Worm (Caenorhabditis elegans) whole organism, young adult: ENCODE measurements around the gene C05E4.7.

Experiments
- B0019.2 ChIP-seq: fragments of 200-800 bp; sonication (Bioruptor generic); conservative IDR thresholded peaks from 2 replicates; pipeline ENCODE4 v1.3.6; 2022; ENCODE audit warnings: missing genetic modification reagents, missing genetic modification characterization, missing compliant biosample characterization
- B0261.1 ChIP-seq: sonication (generic microtip); optimal IDR thresholded peaks from 2 replicates; lab custom pipeline; 2016; ENCODE audit warnings: mild to moderate bottlenecking, missing genetic modification characterization, moderate library complexity, missing compliant biosample characterization
- C17E4.6 ChIP-seq: fragments of 200-800 bp; sonication (Bioruptor generic); IDR thresholded peaks from 2 replicates; pipeline ENCODE4 v1.3.6; 2022; ENCODE audit warnings: missing genetic modification reagents, missing genetic modification characterization, missing compliant biosample characterization
- F22D6.2 ChIP-seq: sonication (generic microtip); optimal IDR thresholded peaks from 2 replicates; lab custom pipeline; 2016; ENCODE audit warnings: mild to moderate bottlenecking, missing genetic modification characterization, missing compliant biosample characterization
- F37B4.10 ChIP-seq: fragments of 200-800 bp; sonication (Bioruptor generic); IDR thresholded peaks from 2 replicates; pipeline ENCODE4 v1.3.6; 2022; ENCODE audit warnings: missing genetic modification characterization, missing compliant biosample characterization
- F57C9.4 ChIP-seq: sonication (generic microtip); optimal IDR thresholded peaks from 2 replicates; lab custom pipeline; 2017; ENCODE audit warnings: mild to moderate bottlenecking, missing genetic modification characterization, missing compliant biosample characterization
- Y56A3A.18 ChIP-seq: fragments of 200-800 bp; sonication (Bioruptor generic); IDR thresholded peaks from 2 replicates; pipeline ENCODE4 v1.3.6; 2022; ENCODE audit warnings: missing genetic modification reagents, missing genetic modification characterization, missing compliant biosample characterization
- Y95B8A.8 ChIP-seq: fragments of 200-800 bp; sonication (Bioruptor generic); IDR thresholded peaks from 2 replicates; pipeline ENCODE4 v1.3.6; 2022; ENCODE audit warnings: missing genetic modification reagents, missing genetic modification characterization, missing compliant biosample characterization
- akir-1 ChIP-seq: fragments of 200-800 bp; sonication (Bioruptor generic); optimal IDR thresholded peaks from 2 replicates; lab custom pipeline; 2018; ENCODE audit warnings: mild to moderate bottlenecking, missing genetic modification characterization, moderate library complexity, missing compliant biosample characterization
- aptf-3 ChIP-seq: fragments of 200-800 bp; sonication (Bioruptor generic); IDR thresholded peaks from 2 replicates; pipeline ENCODE4 v1.3.6; 2022; ENCODE audit warnings: missing genetic modification characterization, missing compliant biosample characterization
- atf-7 ChIP-seq: sonication (generic microtip); optimal IDR thresholded peaks from 2 replicates; lab custom pipeline; 2017; ENCODE audit warnings: mild to moderate bottlenecking, missing genetic modification characterization, missing compliant biosample characterization
- attf-5 ChIP-seq: fragments of 200-800 bp; sonication (Bioruptor generic); optimal IDR thresholded peaks from 2 replicates; lab custom pipeline; 2018; ENCODE audit warnings: mild to moderate bottlenecking, missing genetic modification characterization, missing compliant biosample characterization
- attf-6 ChIP-seq: fragments of 200-800 bp; sonication (Bioruptor generic); IDR thresholded peaks from 2 replicates; pipeline ENCODE4 v1.3.6; 2022; ENCODE audit warnings: missing genetic modification reagents, missing genetic modification characterization, missing compliant biosample characterization
- ccch-3 ChIP-seq: fragments of 200-800 bp; sonication (Bioruptor generic); optimal IDR thresholded peaks from 2 replicates; lab custom pipeline; 2018; ENCODE audit warnings: mild to moderate bottlenecking, missing genetic modification characterization, missing compliant biosample characterization
- ceh-27 ChIP-seq: fragments of 200-800 bp; sonication (Bioruptor generic); optimal IDR thresholded peaks from 2 replicates; lab custom pipeline; 2018; ENCODE audit warnings: mild to moderate bottlenecking, missing genetic modification characterization, moderate library complexity, missing compliant biosample characterization
- chd-7 ChIP-seq: sonication (generic microtip); optimal IDR thresholded peaks from 2 replicates; lab custom pipeline; 2016; ENCODE audit warnings: mild to moderate bottlenecking, missing genetic modification characterization, moderate library complexity, missing compliant biosample characterization
- dpff-1 ChIP-seq: sonication (generic microtip); optimal IDR thresholded peaks from 2 replicates; lab custom pipeline; 2017; ENCODE audit warnings: mild to moderate bottlenecking, missing genetic modification characterization, missing compliant biosample characterization
- dpl-1 ChIP-seq: fragments of 150-350 bp; optimal IDR thresholded peaks from 2 replicates; lab custom pipeline; 2014; ENCODE audit warnings: missing biosample characterization, missing genetic modification reagents, missing genetic modification characterization
- efl-1 ChIP-seq: fragments of 150-350 bp; optimal IDR thresholded peaks from 2 replicates; lab custom pipeline; 2014; ENCODE audit warnings: missing biosample characterization, missing genetic modification reagents, missing genetic modification characterization
- egl-18 ChIP-seq: fragments of 200-800 bp; sonication (Bioruptor generic); IDR thresholded peaks from 2 replicates; pipeline ENCODE4 v1.3.6; 2022; ENCODE audit warnings: missing genetic modification reagents, missing genetic modification characterization, missing compliant biosample characterization
- egl-44 ChIP-seq: fragments of 200-800 bp; sonication (Bioruptor generic); IDR thresholded peaks from 2 replicates; pipeline ENCODE4 v1.3.6; 2022; ENCODE audit warnings: missing genetic modification reagents, missing genetic modification characterization, missing compliant biosample characterization
- fkh-3 ChIP-seq: sonication (generic microtip); optimal IDR thresholded peaks from 2 replicates; lab custom pipeline; 2016; ENCODE audit warnings: mild to moderate bottlenecking, missing genetic modification characterization, missing compliant biosample characterization
- hlh-12 ChIP-seq: sonication (generic microtip); optimal IDR thresholded peaks from 2 replicates; lab custom pipeline; 2016; ENCODE audit warnings: missing genetic modification characterization, missing compliant biosample characterization
- let-526 ChIP-seq: fragments of 200-800 bp; sonication (Bioruptor generic); IDR thresholded peaks from 2 replicates; pipeline ENCODE4 v1.3.6; 2022; ENCODE audit warnings: missing genetic modification reagents, missing genetic modification characterization, missing compliant biosample characterization
- lin-26 ChIP-seq: fragments of 200-800 bp; sonication (Bioruptor generic); IDR thresholded peaks from 2 replicates; pipeline ENCODE4 v1.3.6; 2022; ENCODE audit warnings: missing genetic modification reagents, missing genetic modification characterization, missing compliant biosample characterization
- lin-35 ChIP-seq, 3 experiments: fragments of 150-350 bp in 2 of 3; sonication (generic microtip) in 1 of 3; optimal IDR thresholded peaks; 2 replicates each; lab custom pipeline; 2014 to 2018; ENCODE audit warnings: missing biosample characterization in 3 of 3, missing genetic modification characterization in 3 of 3, missing genetic modification reagents in 3 of 3
- lin-40 ChIP-seq: sonication (generic microtip); optimal IDR thresholded peaks from 2 replicates; lab custom pipeline; 2016; ENCODE audit warnings: missing genetic modification characterization, mild to moderate bottlenecking, missing compliant biosample characterization, missing genotype, missing genetic modification reagents
- lsl-1 ChIP-seq: fragments of 200-800 bp; sonication (Bioruptor generic); optimal IDR thresholded peaks from 2 replicates; lab custom pipeline; 2018; ENCODE audit warnings: mild to moderate bottlenecking, missing genetic modification characterization, moderate library complexity, missing compliant biosample characterization
- lsy-27 ChIP-seq: sonication (generic microtip); optimal IDR thresholded peaks from 2 replicates; lab custom pipeline; 2017; ENCODE audit warnings: missing genetic modification characterization, mild to moderate bottlenecking, missing compliant biosample characterization, antibody characterized with exemption, missing genotype, borderline replicate concordance; ENCODE audit not compliant: insufficient read depth
- madf-10 ChIP-seq: sonication (generic microtip); optimal IDR thresholded peaks from 2 replicates; lab custom pipeline; 2016; ENCODE audit warnings: mild to moderate bottlenecking, missing genetic modification characterization, missing compliant biosample characterization
- madf-3 ChIP-seq: fragments of 200-800 bp; sonication (Bioruptor generic); IDR thresholded peaks from 2 replicates; pipeline ENCODE4 v1.3.6; 2022; ENCODE audit warnings: missing genetic modification reagents, missing genetic modification characterization, missing compliant biosample characterization
- madf-6 ChIP-seq: fragments of 200-800 bp; sonication (Bioruptor generic); IDR thresholded peaks from 2 replicates; pipeline ENCODE4 v1.3.6; 2022; ENCODE audit warnings: missing genetic modification reagents, missing genetic modification characterization, missing compliant biosample characterization
- madf-8 ChIP-seq: fragments of 200-800 bp; sonication (Bioruptor generic); conservative IDR thresholded peaks from 2 replicates; pipeline ENCODE4 v1.3.6; 2022; ENCODE audit warnings: missing genetic modification reagents, missing genetic modification characterization, missing compliant biosample characterization
- mcd-1 ChIP-seq: fragments of 200-800 bp; sonication (Bioruptor generic); IDR thresholded peaks from 2 replicates; pipeline ENCODE4 v1.3.6; 2022; ENCODE audit warnings: missing genetic modification reagents, missing genetic modification characterization, missing compliant biosample characterization
- mxl-1 ChIP-seq: sonication (generic microtip); optimal IDR thresholded peaks from 2 replicates; lab custom pipeline; 2016; ENCODE audit warnings: missing genetic modification characterization, missing compliant biosample characterization
- nhr-27 ChIP-seq: fragments of 200-800 bp; sonication (Bioruptor generic); optimal IDR thresholded peaks from 2 replicates; lab custom pipeline; 2018; ENCODE audit warnings: mild to moderate bottlenecking, missing genetic modification characterization, moderate library complexity, missing compliant biosample characterization
- nhr-80 ChIP-seq: sonication (generic microtip); optimal IDR thresholded peaks from 2 replicates; lab custom pipeline; 2016; ENCODE audit warnings: missing genetic modification characterization, missing compliant biosample characterization
- snpc-1.3 ChIP-seq: sonication (generic microtip); optimal IDR thresholded peaks from 2 replicates; lab custom pipeline; 2017; ENCODE audit warnings: missing genetic modification characterization, mild to moderate bottlenecking, missing compliant biosample characterization, antibody characterized with exemption, moderate library complexity, missing genotype, missing genetic modification reagents; ENCODE audit not compliant: insufficient read depth
- snpc-3.4 ChIP-seq: sonication (generic microtip); optimal IDR thresholded peaks from 2 replicates; lab custom pipeline; 2017; ENCODE audit warnings: missing genetic modification characterization, mild to moderate bottlenecking, missing compliant biosample characterization, antibody characterized with exemption, moderate library complexity, missing genotype, missing genetic modification reagents
- somi-1 ChIP-seq: fragments of 200-800 bp; sonication (Bioruptor generic); optimal IDR thresholded peaks from 2 replicates; lab custom pipeline; 2018; ENCODE audit warnings: mild to moderate bottlenecking, missing genetic modification characterization, missing compliant biosample characterization
- sptf-2 ChIP-seq: fragments of 200-800 bp; sonication (Bioruptor generic); optimal IDR thresholded peaks from 2 replicates; lab custom pipeline; 2018; ENCODE audit warnings: mild to moderate bottlenecking, missing genetic modification characterization, missing compliant biosample characterization
- tlf-1 ChIP-seq: fragments of 200-800 bp; sonication (Bioruptor generic); optimal IDR thresholded peaks from 2 replicates; lab custom pipeline; 2018; ENCODE audit warnings: mild to moderate bottlenecking, missing genetic modification characterization, missing compliant biosample characterization
- xnd-1 ChIP-seq: sonication (generic microtip); optimal IDR thresholded peaks from 2 replicates; lab custom pipeline; 2016; ENCODE audit warnings: missing genotype, missing genetic modification reagents, missing genetic modification characterization, missing compliant biosample characterization
- zim-3 ChIP-seq: sonication (generic microtip); optimal IDR thresholded peaks from 2 replicates; lab custom pipeline; 2017; ENCODE audit warnings: mild to moderate bottlenecking, missing genetic modification characterization, moderate library complexity, missing compliant biosample characterization
- ztf-22 ChIP-seq: fragments of 200-800 bp; sonication (Bioruptor generic); optimal IDR thresholded peaks from 2 replicates; lab custom pipeline; 2018; ENCODE audit warnings: mild to moderate bottlenecking, missing genetic modification characterization, moderate library complexity, missing compliant biosample characterization
- ztf-25 ChIP-seq: fragments of 200-800 bp; sonication (Bioruptor generic); IDR thresholded peaks from 2 replicates; pipeline ENCODE4 v1.3.6; 2022; ENCODE audit warnings: missing genetic modification reagents, missing genetic modification characterization, missing compliant biosample characterization
- ztf-3 ChIP-seq: fragments of 200-800 bp; sonication (Bioruptor generic); optimal IDR thresholded peaks from 2 replicates; lab custom pipeline; 2018; ENCODE audit warnings: mild to moderate bottlenecking, missing genetic modification characterization, missing compliant biosample characterization

The C05E4.7 gene

DNA sequence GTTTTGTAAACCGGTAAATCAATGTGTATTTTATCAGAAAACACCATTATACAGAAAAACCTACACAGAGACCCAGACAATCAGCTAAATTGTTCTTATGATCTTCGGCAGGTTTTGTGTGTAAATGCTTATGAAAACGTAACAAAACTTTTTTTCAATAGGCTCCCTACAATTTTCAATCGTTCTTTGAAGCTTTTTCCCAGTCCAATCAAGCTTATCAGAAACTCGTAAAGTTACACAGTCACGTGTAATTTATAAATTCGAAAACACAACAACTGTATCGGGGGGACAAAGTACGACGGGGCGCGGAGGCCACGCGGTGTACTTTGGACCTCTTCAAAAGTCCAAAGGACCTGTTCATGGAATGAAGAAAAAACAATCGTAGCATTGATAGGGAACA lies 11.7 kb upstream of the C05E4.7 start (continued):
- peak; percentile 25 for TF ChIP-seq somi-1 (GFP tag; lab: Kevin White, UChicago)
- TF ChIP-seq lin-40 (tag; lab: Kevin White, UChicago), result peak; percentile 47
- 0 out of 2 replicates have a peak, but pooled peaks have one; percentile 36 for TF ChIP-seq Y95B8A.8 (GFP tag; lab: Robert Waterston, UW)
- no peak for TF ChIP-seq mxl-1 (tag; lab: Kevin White, UChicago)
- no peak for TF ChIP-seq akir-1
- TF ChIP-seq lin-35 (GFP tag; optimal IDR thresholded peaks at IDR 0.05; lab: Kevin White, UChicago), result no peak
- TF ChIP-seq lin-26 (GFP tag; lab: Robert Waterston, UW), result 0 out of 2 replicates have a peak, but pooled peaks have one; percentile 24

DNA sequence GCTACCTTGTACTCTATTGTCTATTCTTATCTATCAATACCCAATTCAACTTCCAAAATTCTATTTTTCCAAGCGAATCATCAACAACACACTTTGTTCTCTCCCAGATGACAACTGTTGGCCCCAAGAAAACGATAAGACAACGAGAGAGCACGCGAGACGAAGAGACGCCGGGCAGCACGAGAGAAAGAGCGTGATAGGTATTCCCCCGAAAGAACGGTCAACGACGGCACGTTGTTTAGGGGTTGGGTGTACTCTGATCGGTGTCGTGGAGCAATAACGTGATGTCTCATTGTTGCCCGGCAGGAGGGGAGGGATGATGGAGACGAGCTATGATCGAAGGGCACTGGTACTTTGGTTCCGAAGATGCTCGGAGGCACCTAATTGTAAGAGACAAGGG lies 10.6 kb upstream of the C05E4.7 start:
- 0 out of 2 replicates have a peak, but pooled peaks have one; percentile 31 for TF ChIP-seq madf-6 (GFP tag; lab: Robert Waterston, UW)
- TF ChIP-seq akir-1, result no peak
- peak; percentile 84 for TF ChIP-seq F22D6.2 (tag; lab: Kevin White, UChicago)
- no peak for TF ChIP-seq madf-8 (GFP tag; lab: Robert Waterston, UW)
- no peak for TF ChIP-seq lsy-27 (tag; lab: Kevin White, UChicago)
- no peak for TF ChIP-seq ztf-3
- peak; percentile 46; the same call in 1 of the 2 replicates for TF ChIP-seq Y56A3A.18
- no peak for TF ChIP-seq dpl-1 (GFP tag; lab: Kevin White, UChicago)
- TF ChIP-seq nhr-27 (tag; lab: Kevin White, UChicago), result no peak
- TF ChIP-seq snpc-1.3 (tag; lab: Kevin White, UChicago), result no peak
- TF ChIP-seq madf-10 (tag; lab: Kevin White, UChicago), result peak; percentile 79
- TF ChIP-seq ztf-25, result no peak
- peak; percentile 93 for TF ChIP-seq atf-7
- no peak for TF ChIP-seq B0261.1 (tag; lab: Kevin White, UChicago)
- peak; percentile 93 for TF ChIP-seq chd-7
- no peak for TF ChIP-seq dpff-1
- no peak for TF ChIP-seq sptf-2 (GFP tag; lab: Kevin White, UChicago)
- TF ChIP-seq xnd-1, result no peak
- TF ChIP-seq attf-5 (GFP tag; lab: Kevin White, UChicago), result peak; percentile 81
- TF ChIP-seq F37B4.10 (GFP tag; lab: Robert Waterston, UW), result no peak
- TF ChIP-seq nhr-80 (tag; lab: Kevin White, UChicago), result peak; percentile 97
- peak; percentile 96 for TF ChIP-seq let-526 (GFP tag; lab: Robert Waterston, UW)
- no peak for TF ChIP-seq aptf-3 (GFP tag; lab: Robert Waterston, UW)
- no peak for TF ChIP-seq efl-1
- peak; percentile 88; the same call in 1 of the 2 replicates for TF ChIP-seq egl-44 (GFP tag; lab: Robert Waterston, UW)
- TF ChIP-seq attf-6, result no peak
- no peak for TF ChIP-seq F57C9.4 (tag; lab: Kevin White, UChicago)
- TF ChIP-seq B0019.2 (GFP tag; lab: Robert Waterston, UW), result no peak
- peak; percentile 93 for TF ChIP-seq ztf-22 (GFP tag; lab: Kevin White, UChicago)
- TF ChIP-seq tlf-1 (GFP tag; lab: Kevin White, UChicago), result peak; percentile 84
- TF ChIP-seq madf-3 (GFP tag; lab: Robert Waterston, UW), result peak; percentile 64; the same call in 1 of the 2 replicates
- no peak for TF ChIP-seq zim-3 (tag; lab: Kevin White, UChicago)
- no peak for TF ChIP-seq egl-18 (GFP tag; lab: Robert Waterston, UW)
- peak; percentile 73 for TF ChIP-seq mcd-1 (GFP tag; lab: Robert Waterston, UW)
- TF ChIP-seq fkh-3 (tag; lab: Kevin White, UChicago), result no peak
- TF ChIP-seq snpc-3.4, result no peak
- peak; percentile 89 for TF ChIP-seq somi-1 (GFP tag; lab: Kevin White, UChicago)
- peak; percentile 41 for TF ChIP-seq ceh-27 (GFP tag; lab: Kevin White, UChicago)
- no peak for TF ChIP-seq lsl-1 (GFP tag; lab: Kevin White, UChicago)
- no peak for TF ChIP-seq ccch-3 (GFP tag; lab: Kevin White, UChicago)
- TF ChIP-seq C17E4.6 (GFP tag; lab: Robert Waterston, UW), result no peak
- no peak for TF ChIP-seq hlh-12 (tag; lab: Kevin White, UChicago)
